Fruit fly (Drosophila melanogaster) whole organism, embryonic: Measurements from ENCODE around the gene CG14893.
A peak's percentile ranks its signal among the peaks of the same experiment; 100 is the strongest.

Source experiments
- Abd-B ChIP-seq: fragments of 200-800 bp; sonication (Bioruptor generic); optimal IDR thresholded peaks from 2 replicates; lab custom pipeline; 2018; ENCODE audit warnings: missing biosample characterization, mild to moderate bottlenecking, missing genetic modification characterization, moderate library complexity
- CG10979 ChIP-seq: fragments of 200-800 bp; sonication (Bioruptor generic); optimal IDR thresholded peaks from 2 replicates; lab custom pipeline; 2018; ENCODE audit warnings: missing biosample characterization, mild to moderate bottlenecking, missing genetic modification characterization, moderate library complexity
- CG12391 ChIP-seq: fragments of 200-800 bp; sonication (Bioruptor generic); optimal IDR thresholded peaks from 3 replicates; lab custom pipeline; 2018; ENCODE audit warnings: missing biosample characterization, mild to moderate bottlenecking, missing genetic modification characterization, moderate library complexity
- CG12769 ChIP-seq: fragments of 200-800 bp; sonication (Bioruptor generic); optimal IDR thresholded peaks from 2 replicates; lab custom pipeline; 2019; ENCODE audit warnings: missing biosample characterization, mild to moderate bottlenecking, missing genetic modification characterization, moderate library complexity
- CG13894 ChIP-seq: fragments of 200-800 bp; sonication (Bioruptor generic); optimal IDR thresholded peaks from 3 replicates; lab custom pipeline; 2018; ENCODE audit warnings: missing biosample characterization, mild to moderate bottlenecking, missing genetic modification characterization, moderate library complexity
- CG14965 ChIP-seq: fragments of 200-800 bp; sonication (Bioruptor generic); optimal IDR thresholded peaks from 2 replicates; lab custom pipeline; 2016; ENCODE audit warnings: missing biosample characterization, missing genetic modification characterization, borderline replicate concordance
- CG15601 ChIP-seq: fragments of 200-800 bp; sonication (Bioruptor generic); optimal IDR thresholded peaks from 3 replicates; lab custom pipeline; 2019; ENCODE audit warnings: missing biosample characterization, mild to moderate bottlenecking, missing genetic modification characterization, moderate library complexity
- CG17385 ChIP-seq: fragments of 200-800 bp; sonication (Bioruptor generic); optimal IDR thresholded peaks from 3 replicates; lab custom pipeline; 2018; ENCODE audit warnings: missing biosample characterization, mild to moderate bottlenecking, missing genetic modification characterization
- CG2116 ChIP-seq: fragments of 200-800 bp; sonication (Bioruptor generic); optimal IDR thresholded peaks from 3 replicates; lab custom pipeline; 2018; ENCODE audit warnings: missing biosample characterization, mild to moderate bottlenecking, missing genetic modification characterization
- CG2202 ChIP-seq: fragments of 200-800 bp; sonication (Bioruptor generic); optimal IDR thresholded peaks from 2 replicates; lab custom pipeline; 2018; ENCODE audit warnings: missing biosample characterization, mild to moderate bottlenecking, missing genetic modification characterization
- CG2678 ChIP-seq: fragments of 200-800 bp; sonication (Bioruptor generic); optimal IDR thresholded peaks from 3 replicates; lab custom pipeline; 2019; ENCODE audit warnings: missing biosample characterization, mild to moderate bottlenecking, missing genetic modification characterization, moderate library complexity
- CG2712 ChIP-seq: fragments of 200-800 bp; optimal IDR thresholded peaks from 3 replicates; lab custom pipeline; 2019; ENCODE audit warnings: missing biosample characterization, mild to moderate bottlenecking, missing genetic modification characterization, moderate library complexity
- CG30020 ChIP-seq: fragments of 200-800 bp; optimal IDR thresholded peaks from 2 replicates; lab custom pipeline; 2019; ENCODE audit warnings: missing biosample characterization, mild to moderate bottlenecking, missing genetic modification characterization, moderate library complexity
- CG3847 ChIP-seq: fragments of 200-800 bp; sonication (Bioruptor generic); IDR thresholded peaks from 2 replicates; pipeline ENCODE4 v1.3.6; 2022; ENCODE audit warnings: missing biosample characterization, missing genetic modification characterization
- CG6654 ChIP-seq: fragments of 200-800 bp; sonication (Bioruptor generic); optimal IDR thresholded peaks from 2 replicates; lab custom pipeline; 2017; ENCODE audit warnings: missing biosample characterization, mild to moderate bottlenecking, missing genetic modification characterization
- CG7839 ChIP-seq: fragments of 200-800 bp; sonication (Bioruptor generic); optimal IDR thresholded peaks from 3 replicates; lab custom pipeline; 2018; ENCODE audit warnings: missing biosample characterization, mild to moderate bottlenecking, missing genetic modification characterization, moderate library complexity
- Deaf1 ChIP-seq: fragments of 200-800 bp; optimal IDR thresholded peaks from 3 replicates; lab custom pipeline; 2019; ENCODE audit warnings: missing biosample characterization, mild to moderate bottlenecking, missing genetic modification characterization, moderate library complexity
- Dip3 ChIP-seq: fragments of 200-800 bp; sonication (Bioruptor generic); optimal IDR thresholded peaks from 3 replicates; lab custom pipeline; 2016; ENCODE audit warnings: missing biosample characterization, missing genetic modification characterization
- Dll ChIP-seq: fragments of 200-800 bp; sonication (Bioruptor generic); IDR thresholded peaks from 4 replicates; pipeline ENCODE4 v1.3.6; 2022; ENCODE audit warnings: missing biosample characterization, missing genetic modification characterization; ENCODE audit not compliant: partially characterized antibody
- Gsc ChIP-seq: fragments of 200-800 bp; sonication (Bioruptor generic); IDR thresholded peaks from 2 replicates; pipeline ENCODE4 v1.3.6; 2022; ENCODE audit warnings: missing biosample characterization, missing genetic modification characterization
- Hr3 ChIP-seq: fragments of 200-800 bp; sonication (Bioruptor generic); optimal IDR thresholded peaks from 3 replicates; lab custom pipeline; 2016; ENCODE audit warnings: missing biosample characterization, missing genetic modification characterization
- MBD-R2 ChIP-seq: fragments of 200-800 bp; sonication (Bioruptor generic); IDR thresholded peaks from 2 replicates; pipeline ENCODE4 v1.3.6; 2022; ENCODE audit warnings: missing biosample characterization, missing genetic modification characterization
- Med ChIP-seq: fragments of 200-800 bp; sonication (Bioruptor generic); peaks from one replicate; lab custom pipeline; 2016; ENCODE audit warnings: missing biosample characterization, missing genetic modification characterization, mild to moderate bottlenecking, inconsistent platforms, moderate library complexity
- Meics ChIP-seq: fragments of 200-800 bp; sonication (Bioruptor generic); optimal IDR thresholded peaks from 2 replicates; lab custom pipeline; 2017; ENCODE audit warnings: missing biosample characterization, mild to moderate bottlenecking, missing genetic modification characterization
- NfI ChIP-seq: fragments of 200-800 bp; sonication (Bioruptor generic); optimal IDR thresholded peaks from 3 replicates; lab custom pipeline; 2018; ENCODE audit warnings: missing biosample characterization, mild to moderate bottlenecking, missing genetic modification characterization, moderate library complexity
- Pdp1 ChIP-seq, 2 experiments: fragments of 200-800 bp; sonication (Bioruptor generic); optimal IDR thresholded peaks; 3 replicates each; lab custom pipeline; 2016; ENCODE audit warnings: missing biosample characterization in 2 of 2, missing genetic modification characterization in 2 of 2, mild to moderate bottlenecking in 1 of 2, moderate library complexity in 1 of 2
- Spps ChIP-seq: fragments of 200-800 bp; sonication (Bioruptor generic); optimal IDR thresholded peaks from 2 replicates; lab custom pipeline; 2018; ENCODE audit warnings: missing biosample characterization, mild to moderate bottlenecking, missing genetic modification characterization
- ac ChIP-seq: fragments of 200-800 bp; sonication (Bioruptor generic); optimal IDR thresholded peaks from 3 replicates; lab custom pipeline; 2017; ENCODE audit warnings: missing biosample characterization, mild to moderate bottlenecking, missing genetic modification characterization
- az2 ChIP-seq: fragments of 200-800 bp; sonication (Bioruptor generic); optimal IDR thresholded peaks from 3 replicates; lab custom pipeline; 2016; ENCODE audit warnings: missing biosample characterization, missing genetic modification characterization
- bab2 ChIP-seq: fragments of 200-800 bp; sonication (Bioruptor generic); optimal IDR thresholded peaks from 2 replicates; lab custom pipeline; 2016; ENCODE audit warnings: missing biosample characterization, missing genetic modification characterization
- cg ChIP-seq: fragments of 200-800 bp; sonication (Bioruptor generic); optimal IDR thresholded peaks from 3 replicates; lab custom pipeline; 2019; ENCODE audit warnings: missing biosample characterization, mild to moderate bottlenecking, missing genetic modification characterization, moderate library complexity
- chinmo ChIP-seq: fragments of 200-800 bp; sonication (Bioruptor generic); IDR thresholded peaks from 4 replicates; pipeline ENCODE4 v1.3.6; 2022; ENCODE audit warnings: missing biosample characterization, missing genetic modification characterization; ENCODE audit not compliant: partially characterized antibody
- corto ChIP-seq: fragments of 200-800 bp; sonication (Bioruptor generic); optimal IDR thresholded peaks from 2 replicates; lab custom pipeline; 2016; ENCODE audit warnings: missing biosample characterization, mild to moderate bottlenecking, missing genetic modification characterization, moderate library complexity
- hkb ChIP-seq, 2 experiments: fragments of 200-800 bp in 1 of 2; fragments of >200 bp in 1 of 2; sonication (Bioruptor generic) in 1 of 2; IDR thresholded peaks in 1 of 2; optimal IDR thresholded peaks in 1 of 2; 2 replicates each; pipeline versions ENCODE4 v1.3.6 to Lab custom; 2017 to 2022; ENCODE audit warnings: missing biosample characterization in 1 of 2, missing genetic modification characterization in 1 of 2
- jing ChIP-seq: fragments of 200-800 bp; sonication (Bioruptor generic); optimal IDR thresholded peaks from 2 replicates; lab custom pipeline; 2018; ENCODE audit warnings: missing biosample characterization, mild to moderate bottlenecking, missing genetic modification characterization
- nerfin-2 ChIP-seq: fragments of 200-800 bp; sonication (Bioruptor generic); IDR thresholded peaks from 2 replicates; pipeline ENCODE4 v1.3.6; 2022; ENCODE audit warnings: missing biosample characterization, missing genetic modification characterization; ENCODE audit not compliant: partially characterized antibody
- pan ChIP-seq, 4 experiments: fragments of >200 bp in 3 of 4; fragments of 200-800 bp in 1 of 4; sonication (Bioruptor generic) in 1 of 4; optimal IDR thresholded peaks in 3 of 4; IDR thresholded peaks in 1 of 4; 2 replicates each; pipeline versions ENCODE4 v1.3.6 to Lab custom; 2017 to 2022; ENCODE audit warnings: missing biosample characterization in 2 of 4, missing genetic modification characterization in 2 of 4, mixed read lengths in 1 of 4
- scrt ChIP-seq: fragments of 200-800 bp; sonication (Bioruptor generic); optimal IDR thresholded peaks from 2 replicates; lab custom pipeline; 2018; ENCODE audit warnings: missing biosample characterization, mild to moderate bottlenecking, missing genetic modification characterization, moderate library complexity
- sna ChIP-seq: fragments of 200-800 bp; sonication (Bioruptor generic); IDR thresholded peaks from 2 replicates; pipeline ENCODE4 v1.3.6; 2022; ENCODE audit warnings: missing biosample characterization, missing genetic modification characterization; ENCODE audit not compliant: partially characterized antibody
- so ChIP-seq: fragments of 200-800 bp; sonication (Bioruptor generic); IDR thresholded peaks from 3 replicates; pipeline ENCODE4 v1.3.6; 2022; ENCODE audit warnings: missing biosample characterization, missing genetic modification characterization
- zen2 ChIP-seq: fragments of 200-800 bp; sonication (Bioruptor generic); IDR thresholded peaks from 3 replicates; pipeline ENCODE4 v1.3.6; 2022; ENCODE audit warnings: missing biosample characterization, missing genetic modification characterization; ENCODE audit not compliant: partially characterized antibody

CG14893 gene

DNA sequence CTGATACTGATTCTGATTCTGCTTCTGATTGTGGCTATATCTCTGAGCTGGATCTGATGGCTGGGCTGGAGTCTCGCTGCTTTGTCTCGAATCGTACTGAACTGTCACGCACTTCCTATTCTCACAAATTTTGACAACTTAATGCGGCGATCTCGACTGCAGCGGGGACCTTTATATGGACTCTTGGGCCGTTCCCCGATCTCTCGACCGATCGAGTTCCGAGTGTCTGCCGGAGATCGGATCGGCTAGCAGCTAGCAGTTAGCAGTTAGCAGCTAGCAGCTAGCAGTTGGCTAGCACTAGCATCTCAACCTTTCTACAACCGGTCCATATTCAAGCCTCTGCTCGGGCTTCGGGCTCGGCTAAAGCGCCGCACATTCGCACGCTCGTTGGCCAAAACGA, 15.9 kb upstream of the CG14893 start, which contains the start of gene CG10345 (continued):
- no peak for TF ChIP-seq Spps (tag; lab: Kevin White, UChicago)
- peak; percentile 56 for TF ChIP-seq CG13894
- TF ChIP-seq CG10979 (tag; lab: Kevin White, UChicago) = no peak
- no peak for TF ChIP-seq corto
- 0 out of 4 replicates have a peak, but pooled peaks have one; percentile 39 for TF ChIP-seq chinmo (GFP tag; lab: Robert Waterston, UW)
- no peak for TF ChIP-seq CG30020
- TF ChIP-seq CG12769 = peak; percentile 38
- TF ChIP-seq CG7839 = no peak
- no peak for TF ChIP-seq CG2678 (tag; lab: Kevin White, UChicago)
- no peak for TF ChIP-seq Hr3 (GFP tag; lab: Kevin White, UChicago)
- no peak for TF ChIP-seq Dip3 (GFP tag; lab: Kevin White, UChicago)
- TF ChIP-seq CG2202 (tag; lab: Kevin White, UChicago) = no peak
- TF ChIP-seq Deaf1 = peak; percentile 85
- no peak for TF ChIP-seq NfI (GFP tag; lab: Kevin White, UChicago)
- TF ChIP-seq CG17385 (GFP tag; lab: Kevin White, UChicago) = no peak
- TF ChIP-seq Meics (GFP tag; lab: Kevin White, UChicago) = no peak
- TF ChIP-seq Med (GFP tag; lab: Kevin White, UChicago) = peak; percentile 47

DNA sequence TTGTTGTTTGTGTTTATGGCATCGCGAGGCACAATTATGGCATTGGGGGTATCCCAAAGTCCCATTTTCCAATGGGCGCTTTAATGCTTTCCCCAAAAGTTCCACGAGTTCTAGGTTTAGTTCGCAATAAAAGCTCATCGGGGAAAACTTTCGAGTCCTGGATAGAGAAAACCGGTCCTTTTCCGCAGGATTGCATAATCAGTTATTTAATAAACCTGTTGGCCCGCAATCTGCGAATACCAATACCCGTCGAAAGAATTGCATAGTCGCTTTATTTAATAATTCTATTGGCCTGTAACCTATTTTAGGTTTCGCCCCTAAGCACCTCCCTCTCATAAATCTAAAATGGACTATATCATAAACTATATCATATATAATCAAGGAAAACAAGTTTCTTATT, 14.6 kb upstream of the CG14893 start:
- peak in 1 of 2 experiments; percentile 92 for TF ChIP-seq Pdp1 (GFP tag; optimal IDR thresholded peaks at IDR 0.05; lab: Kevin White, UChicago)
- TF ChIP-seq CG14965 = no peak
- TF ChIP-seq scrt = peak; percentile 75
- TF ChIP-seq, all 482 proteins: peak for 2

DNA sequence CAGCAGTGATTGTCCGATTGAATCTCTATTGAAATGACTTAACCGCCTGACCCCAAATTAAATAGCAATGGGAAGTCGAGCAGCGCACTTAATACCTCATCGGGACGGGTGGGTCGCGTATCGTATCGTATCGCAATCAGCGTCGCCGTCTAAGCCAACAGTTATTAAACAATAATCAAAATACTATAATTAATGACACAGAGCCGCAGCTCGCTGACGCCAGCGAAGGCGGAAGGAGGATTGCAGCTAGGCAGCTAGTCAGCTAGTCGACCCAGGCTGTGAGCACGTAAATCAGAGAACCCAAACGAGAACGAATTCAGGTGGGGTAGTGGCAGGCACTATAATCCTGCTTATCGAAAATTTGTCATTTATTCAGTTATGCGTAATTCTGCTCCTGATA, 11.7 kb upstream of the CG14893 start, which contains the start of gene NPF:
TSS of gene NPF (plus strand) at position 301 of the 400 bp plus-strand sequence.
- TF ChIP-seq bab2 (GFP tag; lab: Kevin White, UChicago) = no peak
- TF ChIP-seq CG6654 = no peak
- no peak for TF ChIP-seq jing (GFP tag; lab: Kevin White, UChicago)
- TF ChIP-seq Gsc = no peak
- no peak for TF ChIP-seq az2

DNA sequence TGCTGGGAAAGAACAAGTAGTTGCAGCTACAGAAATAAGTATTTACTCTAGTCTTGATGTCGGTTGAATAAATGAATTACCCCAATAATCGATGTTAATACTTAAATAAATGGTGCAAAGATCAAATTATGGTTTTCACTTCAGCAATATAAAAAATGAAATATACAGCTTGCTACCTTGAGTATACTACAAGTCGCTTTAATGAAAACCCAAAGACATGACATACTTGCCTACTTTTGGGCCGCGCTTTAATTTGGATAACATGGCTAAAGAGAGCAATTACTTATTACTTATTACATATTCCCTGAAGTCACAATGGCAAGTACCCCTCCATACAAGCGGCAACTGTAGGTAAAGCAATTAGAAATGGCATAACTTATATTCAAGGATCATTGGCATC, 9.3 kb upstream of the CG14893 start:
- TF ChIP-seq CG2712 (tag; lab: Kevin White, UChicago) = peak; percentile 33
- no peak for TF ChIP-seq cg (GFP tag; lab: Kevin White, UChicago)

DNA sequence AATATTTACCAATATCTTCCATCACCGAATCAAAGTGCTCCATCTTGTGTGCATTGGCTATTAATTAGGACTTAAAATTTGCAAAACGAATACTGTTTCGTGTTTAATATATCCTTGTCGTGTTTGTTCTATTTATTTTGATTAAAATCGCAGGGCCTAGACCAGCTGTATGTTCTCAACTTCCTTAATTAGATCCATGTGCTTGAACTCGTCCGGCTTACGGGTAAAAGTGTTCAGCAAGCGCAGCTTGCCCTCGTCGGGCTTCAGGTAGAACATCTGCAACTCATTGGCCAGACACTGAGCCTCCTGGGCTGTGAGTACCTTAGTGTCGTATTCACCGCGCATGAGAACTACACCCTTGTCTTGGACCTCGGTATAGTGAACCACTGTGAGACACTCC, 7.3 kb upstream of the CG14893 start, which contains the start of gene CG12783:
TSS of gene CG12783 (minus strand) at position 101 of the 400 bp plus-strand sequence.
- TF ChIP-seq CG3847 (GFP tag; lab: Robert Waterston, UW) = no peak

DNA sequence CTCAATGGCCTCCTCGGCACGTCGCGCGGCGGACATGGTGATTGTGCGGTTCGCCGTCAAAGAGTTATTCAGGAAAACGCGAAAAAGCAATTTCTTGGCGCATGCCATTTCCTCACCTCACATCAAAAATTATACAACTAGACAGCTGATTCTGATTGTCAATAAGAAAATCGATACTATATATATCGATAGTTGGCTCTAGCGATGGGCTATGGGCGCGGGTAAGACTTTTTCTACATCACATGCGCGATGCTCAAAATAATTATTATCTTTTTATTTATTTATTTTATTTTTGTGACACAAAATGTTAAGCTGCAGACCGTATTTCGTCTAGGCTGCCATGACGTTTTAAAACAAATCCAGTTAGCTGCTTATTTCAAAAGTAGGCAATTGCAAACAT, 6.3 kb upstream of the CG14893 start, which contains the start of gene CG10340:
TSS of gene CG10340 (minus strand) at position 151 of the 400 bp plus-strand sequence.
- no peak for TF ChIP-seq hkb (optimal IDR thresholded peaks at IDR 0.05; lab: Kevin White, UChicago)
- TF ChIP-seq hkb (GFP tag; IDR thresholded peaks at IDR 0.05; lab: Robert Waterston, UW) = no peak
- no peak for TF ChIP-seq pan (optimal IDR thresholded peaks at IDR 0.05; lab: Kevin White, UChicago)
- no peak for TF ChIP-seq pan (GFP tag; optimal IDR thresholded peaks at IDR 0.05 in 1 of 2, IDR thresholded peaks at IDR 0.05 in 1 of 2)
- TF ChIP-seq CG15601 (tag; lab: Kevin White, UChicago) = peak; percentile 33
- peak; percentile 60 for TF ChIP-seq CG2116
- no peak for TF ChIP-seq so
- TF ChIP-seq CG12391 (tag; lab: Kevin White, UChicago) = peak; percentile 11
- peak; percentile 77 for TF ChIP-seq zen2 (GFP tag; lab: Robert Waterston, UW)
- TF ChIP-seq Abd-B = peak; percentile 19
- peak; percentile 83 for TF ChIP-seq sna
- TF ChIP-seq MBD-R2 (GFP tag; lab: Robert Waterston, UW) = peak; percentile 92
- peak; percentile 87 for TF ChIP-seq Dll (GFP tag; lab: Robert Waterston, UW)
- TF ChIP-seq ac (GFP tag; lab: Kevin White, UChicago) = no peak
- peak; percentile 59 for TF ChIP-seq nerfin-2 (GFP tag; lab: Robert Waterston, UW)
